Fruit fly (Drosophila melanogaster): ENCODE data around the gene CG32344.

CG32344 gene

dm6 chr3L:331842-332802 is 7.6 kb upstream of the CG32344 start, which contains the start of gene mthl9:
TSS of gene mthl9 (minus strand) at chr3L:332309.
- TF ChIP-seq tj (GFP tag; optimal IDR thresholded peaks at IDR 0.05), result peak; percentile 66
- TF ChIP-seq toe (GFP tag; optimal IDR thresholded peaks at IDR 0.05), result no peak
- peak; percentile 17 for TF ChIP-seq Mnt (GFP tag; optimal IDR thresholded peaks at IDR 0.05)

dm6 chr3L:329153-329698 is 4.7 kb upstream of the CG32344 start:
- TF ChIP-seq bab1 (GFP tag; optimal IDR thresholded peaks at IDR 0.05) (no peak), CG33017 (tag; optimal IDR thresholded peaks at IDR 0.05) (no peak), CG11617 (GFP tag; optimal IDR thresholded peaks at IDR 0.05) (no peak), Crg-1 (GFP tag; optimal IDR thresholded peaks at IDR 0.05) (no peak), CG5204 (GFP tag; optimal IDR thresholded peaks at IDR 0.05) (no peak), tj (GFP tag; optimal IDR thresholded peaks at IDR 0.05) (no peak), cnc (optimal IDR thresholded peaks at IDR 0.05) (no peak), ovo (GFP tag; optimal IDR thresholded peaks at IDR 0.05) (no peak), kay (GFP tag; ENCODE audit: borderline replicate concordance) (no peak)

- TF ChIP-seq pad (GFP tag; optimal IDR thresholded peaks at IDR 0.05), result peak; percentile 7
- peak; percentile 24 for TF ChIP-seq CG7101 (tag; optimal IDR thresholded peaks at IDR 0.05)
- TF ChIP-seq bab1 (GFP tag; optimal IDR thresholded peaks at IDR 0.05), result peak; percentile 1
- TF ChIP-seq CG11617 (GFP tag; optimal IDR thresholded peaks at IDR 0.05), result no peak
- no peak for TF ChIP-seq ovo (GFP tag; optimal IDR thresholded peaks at IDR 0.05)
- TF ChIP-seq kay (GFP tag; ENCODE audit: borderline replicate concordance), result no peak
Measured at dm6 chr3L:327833-328232, 3.3 kb upstream of the CG32344 start, which contains the start of the genes Atac3 and Ptpmeg. TSS of gene Atac3 (minus strand) at chr3L:327992. TSS of gene Ptpmeg (plus strand) at chr3L:328097.

- TF ChIP-seq CG12768 (GFP tag; optimal IDR thresholded peaks at IDR 0.05) (no peak), CG1620 (GFP tag; optimal IDR thresholded peaks at IDR 0.05) (no peak), CG11617 (GFP tag; optimal IDR thresholded peaks at IDR 0.05) (no peak), CG33017 (tag; optimal IDR thresholded peaks at IDR 0.05) (no peak), kay (GFP tag; ENCODE audit: borderline replicate concordance) (no peak), Crg-1 (GFP tag; optimal IDR thresholded peaks at IDR 0.05) (no peak), CG7045 (GFP tag; optimal IDR thresholded peaks at IDR 0.05) (no peak), Hr96 (GFP tag; optimal IDR thresholded peaks at IDR 0.05) (no peak), bab1 (GFP tag; optimal IDR thresholded peaks at IDR 0.05) (no peak)
Measured at dm6 chr3L:321495-321894, 3.0 kb downstream of the CG32344 start.

dm6 chr3L:320798-321197 is 3.7 kb downstream of the CG32344 start:
- no peak for TF ChIP-seq Hr96 (GFP tag; optimal IDR thresholded peaks at IDR 0.05)
- TF ChIP-seq kay (GFP tag; ENCODE audit: borderline replicate concordance), result no peak
- TF ChIP-seq Clk (GFP tag; optimal IDR thresholded peaks at IDR 0.05), result no peak
- TF ChIP-seq toe (GFP tag; optimal IDR thresholded peaks at IDR 0.05), result no peak
- TF ChIP-seq CG14711 (tag; optimal IDR thresholded peaks at IDR 0.05), result no peak
- TF ChIP-seq cic (GFP tag; optimal IDR thresholded peaks at IDR 0.05), result no peak
- TF ChIP-seq tj (GFP tag; optimal IDR thresholded peaks at IDR 0.05), result no peak
- no peak for TF ChIP-seq bab1 (GFP tag; optimal IDR thresholded peaks at IDR 0.05)
- no peak for TF ChIP-seq CG7045 (GFP tag; optimal IDR thresholded peaks at IDR 0.05)
- TF ChIP-seq pad (GFP tag; optimal IDR thresholded peaks at IDR 0.05), result no peak
- TF ChIP-seq Mnt (GFP tag; optimal IDR thresholded peaks at IDR 0.05), result no peak
- no peak for TF ChIP-seq CG11617 (GFP tag; optimal IDR thresholded peaks at IDR 0.05)
- TF ChIP-seq Crg-1 (GFP tag; optimal IDR thresholded peaks at IDR 0.05), result no peak
- TF ChIP-seq ovo (GFP tag; optimal IDR thresholded peaks at IDR 0.05), result no peak
- no peak for TF ChIP-seq CG1620 (GFP tag; optimal IDR thresholded peaks at IDR 0.05)
- no peak for TF ChIP-seq CG5204 (GFP tag; optimal IDR thresholded peaks at IDR 0.05)
- TF ChIP-seq CG7101 (tag; optimal IDR thresholded peaks at IDR 0.05), result no peak
- no peak for TF ChIP-seq CG12768 (GFP tag; optimal IDR thresholded peaks at IDR 0.05)
- no peak for TF ChIP-seq cnc (optimal IDR thresholded peaks at IDR 0.05)

dm6 chr3L:320010-320337 is 4.5 kb downstream of the CG32344 start:
- TF ChIP-seq tj (GFP tag; optimal IDR thresholded peaks at IDR 0.05) (no peak), CG12768 (GFP tag; optimal IDR thresholded peaks at IDR 0.05) (no peak), Mnt (GFP tag; optimal IDR thresholded peaks at IDR 0.05) (no peak), ovo (GFP tag; optimal IDR thresholded peaks at IDR 0.05) (no peak), CG11617 (GFP tag; optimal IDR thresholded peaks at IDR 0.05) (no peak), pad (GFP tag; optimal IDR thresholded peaks at IDR 0.05) (no peak), CG1620 (GFP tag; optimal IDR thresholded peaks at IDR 0.05) (no peak), Hr96 (GFP tag; optimal IDR thresholded peaks at IDR 0.05) (no peak), CG7045 (GFP tag; optimal IDR thresholded peaks at IDR 0.05) (no peak), CG5204 (GFP tag; optimal IDR thresholded peaks at IDR 0.05) (no peak), CG14711 (tag; optimal IDR thresholded peaks at IDR 0.05) (no peak), toe (GFP tag; optimal IDR thresholded peaks at IDR 0.05) (no peak), CG33017 (tag; optimal IDR thresholded peaks at IDR 0.05) (no peak), Crg-1 (GFP tag; optimal IDR thresholded peaks at IDR 0.05) (no peak), bab1 (GFP tag; optimal IDR thresholded peaks at IDR 0.05) (no peak), cic (GFP tag; optimal IDR thresholded peaks at IDR 0.05) (no peak), cnc (optimal IDR thresholded peaks at IDR 0.05) (no peak), kay (GFP tag; ENCODE audit: borderline replicate concordance) (no peak)
